Worm (Caenorhabditis elegans) whole organism, L2 larva: Measurements from ENCODE around the gene srsx-9.

Experiments used
- F13H6.1 ChIP-seq: sonication (generic microtip); optimal IDR thresholded peaks from 2 replicates; lab custom pipeline; 2016; ENCODE audit warnings: missing genetic modification characterization, missing compliant biosample characterization
- ceh-16 ChIP-seq: fragments of 150-350 bp; optimal IDR thresholded peaks from 2 replicates; lab custom pipeline; 2014; ENCODE audit warnings: missing biosample characterization, missing genetic modification characterization
- elt-1 ChIP-seq: fragments of 150-350 bp; optimal IDR thresholded peaks from 2 replicates; lab custom pipeline; 2014; ENCODE audit warnings: missing biosample characterization, missing genetic modification characterization
- nhr-10 ChIP-seq: sonication (generic microtip); optimal IDR thresholded peaks from 2 replicates; lab custom pipeline; 2017; ENCODE audit warnings: missing biosample characterization, missing genetic modification characterization
- nhr-21 ChIP-seq: fragments of 150-350 bp; optimal IDR thresholded peaks from 2 replicates; lab custom pipeline; 2014; ENCODE audit warnings: missing biosample characterization, missing genetic modification characterization
- nhr-25 ChIP-seq: fragments of 150-350 bp; sonication (generic microtip); optimal IDR thresholded peaks from 3 replicates; lab custom pipeline; 2014; ENCODE audit warnings: missing biosample characterization, missing genetic modification characterization
- unc-39 ChIP-seq: fragments of 150-350 bp; optimal IDR thresholded peaks from 2 replicates; lab custom pipeline; 2014; ENCODE audit warnings: missing biosample characterization, missing genetic modification characterization

ce11 chrV:5018067-5018466 lies 45.2 kb upstream of the srsx-9 start:
- TF ChIP-seq nhr-10 (tag; lab: Kevin White, UChicago) (no peak), ceh-16 (tag; lab: Kevin White, UChicago) (no peak), nhr-21 (no peak), unc-39 (no peak), elt-1 (tag; lab: Kevin White, UChicago) (no peak), nhr-25 (no peak), F13H6.1 (tag; lab: Kevin White, UChicago) (no peak)
